Fruit fly (Drosophila melanogaster): Measurements from ENCODE around the gene IPIP.

dm6 chr2L:6073894-6074293 lies 26.1 kb downstream of the IPIP start:
- no peak for TF ChIP-seq psq (optimal IDR thresholded peaks at IDR 0.05)
- no peak for TF ChIP-seq Sin3A (optimal IDR thresholded peaks at IDR 0.05)
- TF ChIP-seq h (optimal IDR thresholded peaks at IDR 0.05): no peak
- no peak for TF ChIP-seq ttk (optimal IDR thresholded peaks at IDR 0.05)
- TF ChIP-seq Myc (optimal IDR thresholded peaks at IDR 0.05): no peak
